Fruit fly (Drosophila melanogaster): ENCODE data around the gene Jon25Bi.

Jon25Bi gene

dm6 chr2L:4955094-4955823 is at the start of gene Jon25Bi, which contains the start of gene Marcal1:
Gene Jon25Bi (minus strand): TSS chr2L:4955144.
Gene Marcal1 (plus strand): TSS chr2L:4955509.
- TF ChIP-seq cnc (optimal IDR thresholded peaks at IDR 0.05) = no peak
- no peak for TF ChIP-seq CG7045 (GFP tag; optimal IDR thresholded peaks at IDR 0.05)
- TF ChIP-seq pad (GFP tag; optimal IDR thresholded peaks at IDR 0.05) = no peak
- TF ChIP-seq cic (GFP tag; optimal IDR thresholded peaks at IDR 0.05) = no peak
- no peak for TF ChIP-seq Hr96 (GFP tag; optimal IDR thresholded peaks at IDR 0.05)
- no peak for TF ChIP-seq CG1620 (GFP tag; optimal IDR thresholded peaks at IDR 0.05)
- TF ChIP-seq CG33017 (tag; optimal IDR thresholded peaks at IDR 0.05) = no peak
- no peak for TF ChIP-seq Mnt (GFP tag; optimal IDR thresholded peaks at IDR 0.05)
- TF ChIP-seq CG5204 (GFP tag; optimal IDR thresholded peaks at IDR 0.05) = no peak
- TF ChIP-seq toe (GFP tag; optimal IDR thresholded peaks at IDR 0.05) = no peak

- TF ChIP-seq cic (GFP tag; optimal IDR thresholded peaks at IDR 0.05) = no peak
- TF ChIP-seq CG1620 (GFP tag; optimal IDR thresholded peaks at IDR 0.05) = no peak
- TF ChIP-seq CG14711 (tag; optimal IDR thresholded peaks at IDR 0.05) = no peak
- TF ChIP-seq tj (GFP tag; optimal IDR thresholded peaks at IDR 0.05) = no peak
- TF ChIP-seq CG7045 (GFP tag; optimal IDR thresholded peaks at IDR 0.05) = no peak
- no peak for TF ChIP-seq CG11617 (GFP tag; optimal IDR thresholded peaks at IDR 0.05)
- TF ChIP-seq kay (GFP tag; ENCODE audit: borderline replicate concordance) = no peak
- no peak for TF ChIP-seq cnc (optimal IDR thresholded peaks at IDR 0.05)
- TF ChIP-seq pad (GFP tag; optimal IDR thresholded peaks at IDR 0.05) = no peak
- TF ChIP-seq ovo (GFP tag; optimal IDR thresholded peaks at IDR 0.05) = no peak
- no peak for TF ChIP-seq CG5204 (GFP tag; optimal IDR thresholded peaks at IDR 0.05)
- no peak for TF ChIP-seq bab1 (GFP tag; optimal IDR thresholded peaks at IDR 0.05)
- no peak for TF ChIP-seq toe (GFP tag; optimal IDR thresholded peaks at IDR 0.05)
- no peak for TF ChIP-seq Hr96 (GFP tag; optimal IDR thresholded peaks at IDR 0.05)
- no peak for TF ChIP-seq Crg-1 (GFP tag; optimal IDR thresholded peaks at IDR 0.05)
- no peak for TF ChIP-seq Mnt (GFP tag; optimal IDR thresholded peaks at IDR 0.05)
Observed at dm6 chr2L:5003670-5004453, 48.9 kb upstream of the Jon25Bi start.

DNA sequence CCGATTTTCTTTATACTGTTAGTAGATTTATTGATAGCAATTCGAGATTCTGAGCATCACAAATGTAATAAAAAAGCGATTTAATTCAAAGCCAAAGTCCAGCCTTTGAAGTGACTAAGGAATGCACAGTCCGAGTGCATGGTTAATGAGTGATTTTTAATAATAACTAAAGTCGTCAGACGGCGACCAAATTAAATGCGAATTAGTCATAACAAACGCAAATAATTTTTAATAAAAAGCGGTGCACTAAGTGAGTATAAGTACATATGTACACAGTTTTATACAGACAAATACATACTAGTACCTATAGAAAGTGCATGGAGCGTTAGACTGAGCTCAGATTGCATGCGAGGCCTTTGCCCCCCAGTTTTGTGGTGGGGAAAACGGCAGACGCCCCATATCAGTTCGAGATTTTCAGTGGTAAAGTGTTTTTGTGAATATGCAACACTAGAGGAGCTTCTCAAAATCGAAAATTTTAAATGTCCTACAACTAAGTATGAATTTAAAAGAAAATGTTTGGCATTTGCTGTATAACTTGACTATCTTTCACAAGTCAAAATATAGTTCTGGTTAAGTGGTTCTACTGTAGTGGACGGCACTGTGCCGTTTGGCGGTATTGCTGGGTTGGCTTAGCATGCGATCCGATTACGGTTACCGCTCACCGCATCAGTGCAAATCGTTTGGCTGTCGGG is 47.9 kb upstream of the Jon25Bi start:
- TF ChIP-seq Hr96 (GFP tag; optimal IDR thresholded peaks at IDR 0.05) (peak; percentile 36), kay (GFP tag; ENCODE audit: borderline replicate concordance) (peak; percentile 97), cnc (optimal IDR thresholded peaks at IDR 0.05) (no peak), Crg-1 (GFP tag; optimal IDR thresholded peaks at IDR 0.05) (peak; percentile 29), CG1620 (GFP tag; optimal IDR thresholded peaks at IDR 0.05) (no peak), CG12768 (GFP tag; optimal IDR thresholded peaks at IDR 0.05) (peak; percentile 82), CG7045 (GFP tag; optimal IDR thresholded peaks at IDR 0.05) (peak; percentile 74), ovo (GFP tag; optimal IDR thresholded peaks at IDR 0.05) (no peak), Mnt (GFP tag; optimal IDR thresholded peaks at IDR 0.05) (peak; percentile 32), cic (GFP tag; optimal IDR thresholded peaks at IDR 0.05) (peak; percentile 70), CG14711 (tag; optimal IDR thresholded peaks at IDR 0.05) (peak; percentile 52), CG33017 (tag; optimal IDR thresholded peaks at IDR 0.05) (peak; percentile 85), CG5204 (GFP tag; optimal IDR thresholded peaks at IDR 0.05) (peak; percentile 7), CG11617 (GFP tag; optimal IDR thresholded peaks at IDR 0.05) (peak; percentile 54), Clk (GFP tag; optimal IDR thresholded peaks at IDR 0.05) (peak; percentile 13), tj (GFP tag; optimal IDR thresholded peaks at IDR 0.05) (peak; percentile 64), toe (GFP tag; optimal IDR thresholded peaks at IDR 0.05) (peak; percentile 25), pad (GFP tag; optimal IDR thresholded peaks at IDR 0.05) (peak; percentile 39), bab1 (GFP tag; optimal IDR thresholded peaks at IDR 0.05) (peak; percentile 10), CG7101 (tag; optimal IDR thresholded peaks at IDR 0.05) (peak; percentile 76)

DNA sequence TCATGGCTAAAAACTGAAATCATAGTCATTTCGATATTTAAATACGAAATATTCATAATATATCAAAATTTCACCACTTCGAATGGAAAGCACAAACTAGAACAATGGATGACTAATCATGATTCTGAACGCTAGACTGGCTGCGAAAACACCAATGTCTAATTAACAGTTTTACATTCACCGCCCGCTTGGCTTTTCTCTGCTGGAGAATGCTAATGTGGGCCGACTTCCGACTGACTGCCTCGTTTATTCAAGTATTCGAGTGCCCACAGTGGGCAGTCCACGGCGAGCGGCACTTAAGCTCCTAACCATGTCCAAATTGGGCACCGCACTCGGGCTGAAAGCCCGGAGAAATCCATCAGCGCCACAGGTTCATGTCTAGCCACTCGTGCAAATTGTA is 47.1 kb upstream of the Jon25Bi start:
- no peak for TF ChIP-seq CG5204 (GFP tag; optimal IDR thresholded peaks at IDR 0.05)
- no peak for TF ChIP-seq cic (GFP tag; optimal IDR thresholded peaks at IDR 0.05)
- TF ChIP-seq CG7045 (GFP tag; optimal IDR thresholded peaks at IDR 0.05) = no peak
- no peak for TF ChIP-seq bab1 (GFP tag; optimal IDR thresholded peaks at IDR 0.05)

dm6 chr2L:5001582-5001929 is 46.6 kb upstream of the Jon25Bi start:
- TF ChIP-seq cnc (optimal IDR thresholded peaks at IDR 0.05) (no peak), kay (GFP tag; ENCODE audit: borderline replicate concordance) (peak; percentile 41)

DNA sequence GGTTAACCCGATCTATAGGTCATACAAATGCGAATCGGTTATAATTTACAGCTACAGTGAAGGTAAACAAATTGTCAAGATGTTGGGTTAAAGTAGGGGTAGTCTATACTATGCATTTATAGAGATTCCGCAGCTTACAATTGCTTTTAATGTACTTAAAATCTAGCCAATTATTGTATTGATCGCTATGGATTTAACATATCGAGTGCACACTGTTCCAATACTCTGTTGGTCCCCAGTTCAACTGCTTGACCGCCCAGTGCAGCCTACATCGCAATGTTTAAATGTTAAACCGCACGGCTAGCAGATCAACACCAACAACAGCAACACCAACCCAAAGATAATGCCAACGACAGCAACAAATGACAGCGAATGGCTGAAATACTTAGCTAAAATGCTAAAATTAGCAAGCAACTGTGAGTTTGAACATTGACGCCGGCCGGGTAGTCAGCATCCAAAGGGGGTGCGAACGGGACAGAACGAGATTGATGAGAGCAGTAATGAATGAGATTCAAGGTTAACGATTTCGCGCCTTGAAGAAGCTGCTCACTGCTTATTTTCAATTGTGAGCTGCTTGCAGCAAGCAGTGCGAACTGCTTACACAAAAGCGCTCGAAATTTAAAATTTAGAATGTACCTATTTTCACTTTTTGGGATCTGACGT is 46.1 kb upstream of the Jon25Bi start:
- no peak for TF ChIP-seq Clk (GFP tag; optimal IDR thresholded peaks at IDR 0.05)
- no peak for TF ChIP-seq CG1620 (GFP tag; optimal IDR thresholded peaks at IDR 0.05)
- TF ChIP-seq Crg-1 (GFP tag; optimal IDR thresholded peaks at IDR 0.05) = no peak
- no peak for TF ChIP-seq toe (GFP tag; optimal IDR thresholded peaks at IDR 0.05)
- TF ChIP-seq Hr96 (GFP tag; optimal IDR thresholded peaks at IDR 0.05) = no peak
- no peak for TF ChIP-seq ovo (GFP tag; optimal IDR thresholded peaks at IDR 0.05)
- TF ChIP-seq CG7045 (GFP tag; optimal IDR thresholded peaks at IDR 0.05) = no peak
- peak; percentile 72 for TF ChIP-seq cic (GFP tag; optimal IDR thresholded peaks at IDR 0.05)
- TF ChIP-seq CG5204 (GFP tag; optimal IDR thresholded peaks at IDR 0.05) = no peak
- TF ChIP-seq CG12768 (GFP tag; optimal IDR thresholded peaks at IDR 0.05) = peak; percentile 11
- no peak for TF ChIP-seq bab1 (GFP tag; optimal IDR thresholded peaks at IDR 0.05)
- TF ChIP-seq cnc (optimal IDR thresholded peaks at IDR 0.05) = no peak
- TF ChIP-seq CG7101 (tag; optimal IDR thresholded peaks at IDR 0.05) = no peak
- no peak for TF ChIP-seq Mnt (GFP tag; optimal IDR thresholded peaks at IDR 0.05)
- TF ChIP-seq tj (GFP tag; optimal IDR thresholded peaks at IDR 0.05) = peak; percentile 68
- no peak for TF ChIP-seq CG33017 (tag; optimal IDR thresholded peaks at IDR 0.05)
- peak; percentile 35 for TF ChIP-seq CG14711 (tag; optimal IDR thresholded peaks at IDR 0.05)
- TF ChIP-seq CG11617 (GFP tag; optimal IDR thresholded peaks at IDR 0.05) = no peak
- peak; percentile 33 for TF ChIP-seq kay (GFP tag; ENCODE audit: borderline replicate concordance)
- TF ChIP-seq pad (GFP tag; optimal IDR thresholded peaks at IDR 0.05) = peak; percentile 97
